Worm (Caenorhabditis elegans) whole organism, midembryonic: ENCODE data around the gene ttr-48.

Source experiments
- T22C8.4 ChIP-seq: fragments of 200-800 bp; sonication (Bioruptor generic); IDR thresholded peaks from 2 replicates; pipeline ENCODE4 v1.3.6; 2022; ENCODE audit warnings: missing genetic modification characterization, missing compliant biosample characterization
- cog-1 ChIP-seq: sonication (generic microtip); optimal IDR thresholded peaks from 2 replicates; lab custom pipeline; 2016; ENCODE audit warnings: missing genetic modification characterization, missing compliant biosample characterization
- flt-1 ChIP-seq: fragments of 200-800 bp; sonication (Bioruptor generic); IDR thresholded peaks from 2 replicates; pipeline ENCODE4 v1.3.6; 2022; ENCODE audit warnings: missing genetic modification characterization, missing compliant biosample characterization
- klf-2 ChIP-seq: fragments of 200-800 bp; sonication (Bioruptor generic); conservative IDR thresholded peaks from 2 replicates; pipeline ENCODE4 v1.3.6; 2022; ENCODE audit warnings: missing genetic modification reagents, missing genetic modification characterization, missing compliant biosample characterization
- med-1 ChIP-seq: sonication (generic microtip); optimal IDR thresholded peaks from 2 replicates; lab custom pipeline; 2017; ENCODE audit warnings: missing genetic modification characterization, mild to moderate bottlenecking, missing compliant biosample characterization, antibody characterized with exemption, missing genetic modification reagents; ENCODE audit not compliant: insufficient read depth
- ref-1 ChIP-seq: fragments of 200-800 bp; sonication (Bioruptor generic); conservative IDR thresholded peaks from 2 replicates; pipeline ENCODE4 v1.3.6; 2022; ENCODE audit warnings: missing genetic modification reagents, missing genetic modification characterization, missing compliant biosample characterization
- tab-1 ChIP-seq: fragments of 200-800 bp; sonication (Bioruptor generic); IDR thresholded peaks from 2 replicates; pipeline ENCODE4 v1.3.6; 2022; ENCODE audit warnings: missing genetic modification characterization, missing compliant biosample characterization
- ztf-23 ChIP-seq: fragments of 200-800 bp; sonication (Bioruptor generic); IDR thresholded peaks from 2 replicates; pipeline ENCODE4 v1.3.6; 2022; ENCODE audit warnings: missing genetic modification reagents, missing genetic modification characterization, missing compliant biosample characterization
- ztf-29 ChIP-seq: fragments of 200-800 bp; sonication (Bioruptor generic); IDR thresholded peaks from 2 replicates; pipeline ENCODE4 v1.3.6; 2022; ENCODE audit warnings: missing genetic modification reagents, missing genetic modification characterization, missing compliant biosample characterization

The ttr-48 gene

DNA sequence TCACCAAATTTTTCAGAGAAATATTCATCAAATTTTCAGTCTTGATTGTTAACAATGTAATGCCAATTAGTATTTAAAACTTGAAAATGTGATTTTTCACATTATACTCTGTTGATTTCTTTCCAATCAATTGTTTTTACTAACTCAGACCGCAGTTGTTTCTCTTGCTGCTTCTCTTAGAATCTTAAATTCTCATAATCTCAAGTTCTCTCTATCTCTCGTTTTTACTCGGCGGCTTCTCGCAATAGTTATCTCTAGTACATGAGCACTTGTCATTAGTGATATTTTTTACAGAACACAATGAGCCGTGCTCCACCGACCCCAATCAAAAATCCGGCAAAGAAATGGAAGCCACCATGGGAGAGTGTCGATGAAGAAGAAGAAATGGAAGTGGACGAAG, 35.1 kb downstream of the ttr-48 start, which contains the start of gene F35A5.1:
TSS of gene F35A5.1 (plus strand) at position 301 of the 400 bp plus-strand sequence.
- TF ChIP-seq ztf-29 (GFP tag; lab: Robert Waterston, UW) (no peak), cog-1 (tag; lab: Kevin White, UChicago) (no peak), ztf-23 (GFP tag; lab: Robert Waterston, UW) (no peak), klf-2 (GFP tag; lab: Robert Waterston, UW) (no peak), tab-1 (GFP tag; lab: Robert Waterston, UW) (no peak), med-1 (GFP tag; lab: Kevin White, UChicago) (no peak), T22C8.4 (GFP tag; lab: Robert Waterston, UW) (no peak), flt-1 (GFP tag; lab: Robert Waterston, UW) (no peak), ref-1 (GFP tag; lab: Robert Waterston, UW) (no peak)

DNA sequence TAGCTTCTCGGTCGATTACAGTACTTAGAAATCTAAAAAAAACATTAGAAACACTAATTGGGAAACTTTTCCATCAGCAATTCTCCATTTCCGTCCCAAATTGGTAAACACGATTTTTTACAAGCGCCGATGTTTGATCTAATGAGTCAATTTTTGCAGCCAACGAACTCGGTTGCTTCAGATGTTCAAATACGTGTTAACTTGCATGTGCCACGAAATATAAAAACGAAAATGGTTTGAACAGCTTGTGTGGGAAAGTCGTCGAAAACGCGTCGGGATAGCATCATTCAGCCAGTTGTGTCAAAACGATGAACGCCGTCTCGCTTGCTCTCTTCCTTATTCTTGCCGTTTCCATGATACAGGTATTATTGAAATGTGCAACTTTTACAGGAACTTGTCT, 37.4 kb downstream of the ttr-48 start, which contains the start of gene F35A5.2:
TSS of gene F35A5.2 (plus strand) at position 301 of the 400 bp plus-strand sequence.
- TF ChIP-seq tab-1 (GFP tag; lab: Robert Waterston, UW) = no peak
- TF ChIP-seq ref-1 (GFP tag; lab: Robert Waterston, UW) = no peak
- no peak for TF ChIP-seq flt-1 (GFP tag; lab: Robert Waterston, UW)
- no peak for TF ChIP-seq klf-2 (GFP tag; lab: Robert Waterston, UW)
- no peak for TF ChIP-seq ztf-29 (GFP tag; lab: Robert Waterston, UW)
- no peak for TF ChIP-seq T22C8.4 (GFP tag; lab: Robert Waterston, UW)

- TF ChIP-seq flt-1 (GFP tag; lab: Robert Waterston, UW) = peak; percentile 71
- TF ChIP-seq cog-1 (tag; lab: Kevin White, UChicago) = peak; percentile 43
- TF ChIP-seq ztf-23 (GFP tag; lab: Robert Waterston, UW) = 0 out of 2 replicates have a peak, but pooled peaks have one; percentile 49
- no peak for TF ChIP-seq ref-1 (GFP tag; lab: Robert Waterston, UW)
Observed at ce11 chrX:3803314-3803713, 38.9 kb downstream of the ttr-48 start, which contains the start of gene F35A5.8. F35A5.8 (minus strand) TSS chrX:3803464.

- TF ChIP-seq T22C8.4 (GFP tag; lab: Robert Waterston, UW) = peak; percentile 48
- TF ChIP-seq ztf-23 (GFP tag; lab: Robert Waterston, UW) = no peak
Observed at ce11 chrX:3802743-3803142, 39.5 kb downstream of the ttr-48 start.

DNA sequence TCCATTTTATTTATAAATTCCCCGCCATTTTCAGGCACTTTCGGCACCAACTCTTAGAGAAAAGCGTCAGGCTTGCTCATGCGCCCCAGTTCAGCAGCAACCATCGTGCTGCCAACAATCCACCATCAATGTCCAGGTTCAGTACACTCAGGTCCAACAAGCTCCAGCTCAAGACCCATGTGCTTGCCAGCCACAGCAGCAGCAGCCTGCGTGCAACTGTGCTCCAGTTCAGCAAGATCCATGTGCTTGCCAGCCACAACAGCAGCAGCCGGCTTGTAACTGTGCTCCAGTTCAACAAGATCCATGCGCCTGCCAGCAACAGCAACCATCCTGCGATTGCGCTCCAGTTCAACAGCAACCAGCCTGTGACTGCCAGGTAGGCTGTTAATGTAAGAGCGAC, 44.0 kb downstream of the ttr-48 start:
- TF ChIP-seq tab-1 (GFP tag; lab: Robert Waterston, UW) (no peak), cog-1 (tag; lab: Kevin White, UChicago) (no peak), ztf-23 (GFP tag; lab: Robert Waterston, UW) (no peak), flt-1 (GFP tag; lab: Robert Waterston, UW) (no peak), ref-1 (GFP tag; lab: Robert Waterston, UW) (no peak), ztf-29 (GFP tag; lab: Robert Waterston, UW) (no peak), med-1 (GFP tag; lab: Kevin White, UChicago) (no peak), T22C8.4 (GFP tag; lab: Robert Waterston, UW) (no peak), klf-2 (GFP tag; lab: Robert Waterston, UW) (no peak)

DNA sequence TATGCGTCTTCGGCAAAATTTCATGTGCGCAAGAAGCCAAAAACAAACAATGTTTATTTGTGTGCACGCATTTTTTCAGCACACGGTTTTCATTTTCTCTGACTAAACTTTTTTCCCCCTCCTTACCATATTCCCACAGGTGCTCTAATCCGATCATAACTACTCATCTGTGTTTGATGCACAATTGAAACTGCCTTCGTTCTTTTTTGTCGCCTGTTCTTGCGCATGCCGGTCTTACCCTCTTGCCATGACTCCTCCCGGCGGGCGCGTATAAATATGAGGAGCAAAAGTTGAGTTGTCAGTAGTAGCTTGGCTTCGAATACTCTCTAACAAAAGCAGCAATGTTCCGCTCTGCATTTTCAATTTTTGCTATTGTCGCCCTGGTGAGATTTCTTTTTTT, 44.4 kb downstream of the ttr-48 start, which contains the start of gene abu-10:
TSS of gene abu-10 (plus strand) at position 301 of the 400 bp plus-strand sequence.
- no peak for TF ChIP-seq ref-1 (GFP tag; lab: Robert Waterston, UW)
- no peak for TF ChIP-seq klf-2 (GFP tag; lab: Robert Waterston, UW)
- TF ChIP-seq tab-1 (GFP tag; lab: Robert Waterston, UW) = no peak
- TF ChIP-seq flt-1 (GFP tag; lab: Robert Waterston, UW) = no peak
- TF ChIP-seq T22C8.4 (GFP tag; lab: Robert Waterston, UW) = no peak
- TF ChIP-seq med-1 (GFP tag; lab: Kevin White, UChicago) = no peak
- TF ChIP-seq ztf-23 (GFP tag; lab: Robert Waterston, UW) = no peak
- no peak for TF ChIP-seq cog-1 (tag; lab: Kevin White, UChicago)
- no peak for TF ChIP-seq ztf-29 (GFP tag; lab: Robert Waterston, UW)

- TF ChIP-seq ztf-23 (GFP tag; lab: Robert Waterston, UW) = no peak
- TF ChIP-seq med-1 (GFP tag; lab: Kevin White, UChicago) = no peak
- TF ChIP-seq klf-2 (GFP tag; lab: Robert Waterston, UW) = no peak
- no peak for TF ChIP-seq cog-1 (tag; lab: Kevin White, UChicago)
- TF ChIP-seq T22C8.4 (GFP tag; lab: Robert Waterston, UW) = no peak
- TF ChIP-seq ref-1 (GFP tag; lab: Robert Waterston, UW) = no peak
- TF ChIP-seq tab-1 (GFP tag; lab: Robert Waterston, UW) = no peak
- TF ChIP-seq flt-1 (GFP tag; lab: Robert Waterston, UW) = no peak
- TF ChIP-seq ztf-29 (GFP tag; lab: Robert Waterston, UW) = no peak
Observed at ce11 chrX:3795642-3796041, 46.6 kb downstream of the ttr-48 start, which contains the start of gene F35A5.5. F35A5.5 (minus strand) TSS chrX:3795742.

ce11 chrX:3794161-3794560, 48.1 kb downstream of the ttr-48 start:
- TF ChIP-seq klf-2 (GFP tag; lab: Robert Waterston, UW) = no peak
- no peak for TF ChIP-seq tab-1 (GFP tag; lab: Robert Waterston, UW)
- TF ChIP-seq T22C8.4 (GFP tag; lab: Robert Waterston, UW) = no peak
- no peak for TF ChIP-seq ztf-23 (GFP tag; lab: Robert Waterston, UW)
- no peak for TF ChIP-seq cog-1 (tag; lab: Kevin White, UChicago)
- no peak for TF ChIP-seq flt-1 (GFP tag; lab: Robert Waterston, UW)
- TF ChIP-seq med-1 (GFP tag; lab: Kevin White, UChicago) = no peak
- TF ChIP-seq ref-1 (GFP tag; lab: Robert Waterston, UW) = no peak
- no peak for TF ChIP-seq ztf-29 (GFP tag; lab: Robert Waterston, UW)

- TF ChIP-seq ztf-29 (GFP tag; lab: Robert Waterston, UW) = no peak
- no peak for TF ChIP-seq tab-1 (GFP tag; lab: Robert Waterston, UW)
- TF ChIP-seq flt-1 (GFP tag; lab: Robert Waterston, UW) = no peak
- no peak for TF ChIP-seq med-1 (GFP tag; lab: Kevin White, UChicago)
- TF ChIP-seq ref-1 (GFP tag; lab: Robert Waterston, UW) = no peak
- no peak for TF ChIP-seq T22C8.4 (GFP tag; lab: Robert Waterston, UW)
- TF ChIP-seq klf-2 (GFP tag; lab: Robert Waterston, UW) = no peak
- no peak for TF ChIP-seq cog-1 (tag; lab: Kevin White, UChicago)
- TF ChIP-seq ztf-23 (GFP tag; lab: Robert Waterston, UW) = no peak
Observed at ce11 chrX:3793389-3793788, 48.9 kb downstream of the ttr-48 start.
